Fruit fly (Drosophila melanogaster): ENCODE results near the gene CG42359.

The CG42359 gene

dm6 chr3R:19180263-19180893 is 18.3 kb upstream of the CG42359 start, which contains the start of the genes CG5555 and myd (continued):
- TF ChIP-seq TFAM (GFP tag; optimal IDR thresholded peaks at IDR 0.05), result no peak
- no peak for TF ChIP-seq Mrtf (GFP tag; IDR thresholded peaks at IDR 0.05)
- TF ChIP-seq sisA (GFP tag; IDR thresholded peaks at IDR 0.05), result no peak
- TF ChIP-seq Dfd (GFP tag; optimal IDR thresholded peaks at IDR 0.05), result no peak
- TF ChIP-seq ase (GFP tag; IDR thresholded peaks at IDR 0.05), result 0 out of 3 replicates have a peak, but pooled peaks have one; percentile 15
- peak; percentile 1 for TF ChIP-seq Lhr (GFP tag; optimal IDR thresholded peaks at IDR 0.05)
- no peak for TF ChIP-seq CG12942 (GFP tag; optimal IDR thresholded peaks at IDR 0.05)
- no peak for TF ChIP-seq ham (GFP tag; IDR thresholded peaks at IDR 0.05)
- TF ChIP-seq insv (GFP tag; optimal IDR thresholded peaks at IDR 0.05), result no peak
- TF ChIP-seq CG10543 (GFP tag; optimal IDR thresholded peaks at IDR 0.05), result peak; percentile 39
- TF ChIP-seq CG11247 (GFP tag; IDR thresholded peaks at IDR 0.05), result no peak
- peak; percentile 26 for TF ChIP-seq fu2 (GFP tag; optimal IDR thresholded peaks at IDR 0.05)
- no peak for TF ChIP-seq ab (GFP tag; optimal IDR thresholded peaks at IDR 0.05)
- TF ChIP-seq unc-4 (GFP tag; IDR thresholded peaks at IDR 0.05; ENCODE audit: partially characterized antibody), result peak; percentile 71
- peak; percentile 17 for TF ChIP-seq az2 (GFP tag; optimal IDR thresholded peaks at IDR 0.05)
- TF ChIP-seq CG12299 (tag; optimal IDR thresholded peaks at IDR 0.05), result no peak
- TF ChIP-seq Usf (GFP tag; optimal IDR thresholded peaks at IDR 0.05), result no peak
- peak in 1 of 2 experiments; percentile 4 for TF ChIP-seq crp (GFP tag; optimal IDR thresholded peaks at IDR 0.05)
- no peak for TF ChIP-seq CG15696 (tag; optimal IDR thresholded peaks at IDR 0.05)
- peak; percentile 30 for TF ChIP-seq NK7.1 (GFP tag; optimal IDR thresholded peaks at IDR 0.05)
- no peak for TF ChIP-seq C15 (GFP tag; IDR thresholded peaks at IDR 0.05)
- no peak for TF ChIP-seq Elba2 (GFP tag; optimal IDR thresholded peaks at IDR 0.05)
- no peak for TF ChIP-seq sima (GFP tag; optimal IDR thresholded peaks at IDR 0.05)
- no peak for TF ChIP-seq Ravus (GFP tag; IDR thresholded peaks at IDR 0.05)
- peak; percentile 42; the same call in 1 of the 3 replicates for TF ChIP-seq Optix (GFP tag; IDR thresholded peaks at IDR 0.05)
- no peak for TF ChIP-seq twi (tag; optimal IDR thresholded peaks at IDR 0.05)
- TF ChIP-seq slbo (GFP tag; IDR thresholded peaks at IDR 0.05), result peak; percentile 51; the same call in 1 of the 2 replicates
- no peak for TF ChIP-seq repo (GFP tag; optimal IDR thresholded peaks at IDR 0.05)
- TF ChIP-seq tin (GFP tag; optimal IDR thresholded peaks at IDR 0.05), result no peak
- no peak for TF ChIP-seq CG6654 (GFP tag; optimal IDR thresholded peaks at IDR 0.05)
- TF ChIP-seq CG7745 (tag; optimal IDR thresholded peaks at IDR 0.05), result no peak
- peak; percentile 82 for TF ChIP-seq CG34224 (GFP tag; IDR thresholded peaks at IDR 0.05; ENCODE audit: partially characterized antibody)
- TF ChIP-seq slp2 (GFP tag; optimal IDR thresholded peaks at IDR 0.05), result peak; percentile 1
- no peak for TF ChIP-seq Lim3 (GFP tag; IDR thresholded peaks at IDR 0.05)
- peak in 1 of 2 experiments; percentile 85 for TF ChIP-seq eve (GFP tag; optimal IDR thresholded peaks at IDR 0.05)
- no peak for TF ChIP-seq en (GFP tag; optimal IDR thresholded peaks at IDR 0.05)
- TF ChIP-seq Gsc (GFP tag; IDR thresholded peaks at IDR 0.05), result no peak
- peak; percentile 32 for TF ChIP-seq CrebB (tag; optimal IDR thresholded peaks at IDR 0.05)
- TF ChIP-seq Atf3 (GFP tag; optimal IDR thresholded peaks at IDR 0.05), result no peak
- no peak for TF ChIP-seq Neu2 (GFP tag; optimal IDR thresholded peaks at IDR 0.05; ENCODE audit: borderline replicate concordance)
- TF ChIP-seq CG31388 (GFP tag; optimal IDR thresholded peaks at IDR 0.05), result no peak
- peak; percentile 74 for TF ChIP-seq Atf6 (GFP tag; IDR thresholded peaks at IDR 0.05)
- TF ChIP-seq cwo (GFP tag; optimal IDR thresholded peaks at IDR 0.05), result no peak
- TF ChIP-seq bsh (GFP tag; optimal IDR thresholded peaks at IDR 0.05), result no peak
- TF ChIP-seq CG7556 (GFP tag; optimal IDR thresholded peaks at IDR 0.05), result no peak
- peak; percentile 15 for TF ChIP-seq sd (tag; optimal IDR thresholded peaks at IDR 0.05)
- TF ChIP-seq hb (GFP tag; IDR thresholded peaks at IDR 0.05; ENCODE audit: partially characterized antibody), result peak; percentile 77
- TF ChIP-seq CG12391 (tag; optimal IDR thresholded peaks at IDR 0.05), result peak; percentile 49
- TF ChIP-seq cas (GFP tag; IDR thresholded peaks at IDR 0.05), result no peak
- TF ChIP-seq fru (optimal IDR thresholded peaks at IDR 0.05), result no peak
- TF ChIP-seq CG1024 (GFP tag; IDR thresholded peaks at IDR 0.05), result no peak
